Worm (Caenorhabditis elegans) whole organism, L2 larva: ENCODE results near the gene cyp-44A1.

Source experiments
- ZK546.5 ChIP-seq: sonication (generic microtip); optimal IDR thresholded peaks from 2 replicates; lab custom pipeline; 2017; ENCODE audit warnings: missing biosample characterization, missing genetic modification characterization
- alr-1 ChIP-seq: fragments of 150-350 bp; optimal IDR thresholded peaks from 2 replicates; lab custom pipeline; 2014; ENCODE audit warnings: missing biosample characterization, missing genetic modification characterization
- egl-27 ChIP-seq: sonication (generic microtip); optimal IDR thresholded peaks from 3 replicates; lab custom pipeline; 2017; ENCODE audit warnings: missing biosample characterization, missing genetic modification reagents, missing genetic modification characterization
- elt-1 ChIP-seq: fragments of 150-350 bp; optimal IDR thresholded peaks from 2 replicates; lab custom pipeline; 2014; ENCODE audit warnings: missing biosample characterization, missing genetic modification characterization
- nhr-129 ChIP-seq: fragments of 150-350 bp; optimal IDR thresholded peaks from 2 replicates; lab custom pipeline; 2014; ENCODE audit warnings: missing biosample characterization, missing genetic modification characterization
- unc-39 ChIP-seq: fragments of 150-350 bp; optimal IDR thresholded peaks from 2 replicates; lab custom pipeline; 2014; ENCODE audit warnings: missing biosample characterization, missing genetic modification characterization
- unc-55 ChIP-seq: fragments of 150-350 bp; sonication (generic microtip); optimal IDR thresholded peaks from 3 replicates; lab custom pipeline; 2014; ENCODE audit warnings: missing biosample characterization, missing genetic modification reagents, missing genetic modification characterization
- zag-1 ChIP-seq: fragments of 150-350 bp; optimal IDR thresholded peaks from 2 replicates; lab custom pipeline; 2014; ENCODE audit warnings: missing biosample characterization, missing genetic modification characterization

DNA sequence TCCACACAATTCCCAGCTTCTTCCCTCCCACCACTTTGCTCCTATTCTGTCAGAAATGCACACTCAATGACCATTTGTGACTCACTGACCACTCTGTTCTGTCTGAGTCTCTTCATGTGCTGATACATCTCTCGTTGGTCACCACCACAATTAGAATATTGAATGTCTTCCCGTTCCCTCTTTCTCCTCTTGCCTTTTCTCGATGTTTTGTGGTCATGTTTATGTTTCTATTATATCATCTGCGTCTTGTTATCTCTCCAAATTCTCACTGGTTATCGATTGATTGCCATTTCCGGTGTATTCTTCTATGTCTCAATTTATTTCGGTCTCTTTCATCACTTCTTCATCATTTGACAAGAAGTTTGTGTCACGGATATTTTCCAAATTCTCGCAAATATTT lies 42.9 kb upstream of the cyp-44A1 start:
- TF ChIP-seq zag-1 (tag; lab: Kevin White, UChicago) = no peak
- TF ChIP-seq elt-1 (tag; lab: Kevin White, UChicago) = no peak
- no peak for TF ChIP-seq ZK546.5
- no peak for TF ChIP-seq alr-1 (tag; lab: Kevin White, UChicago)
- TF ChIP-seq unc-55 (GFP tag; lab: Kevin White, UChicago) = no peak
- no peak for TF ChIP-seq unc-39 (tag; lab: Kevin White, UChicago)
- TF ChIP-seq egl-27 (tag; lab: Kevin White, UChicago) = no peak
- no peak for TF ChIP-seq nhr-129 (tag; lab: Kevin White, UChicago)
